Worm (Caenorhabditis elegans) whole organism, L1 larva: Measurements from ENCODE around the gene tkr-3.

ENCODE experiments used
- ces-1 ChIP-seq: fragments of 150-350 bp; optimal IDR thresholded peaks from 2 replicates; lab custom pipeline; 2014; ENCODE audit warnings: missing biosample characterization, missing genetic modification reagents, missing genetic modification characterization
- dpl-1 ChIP-seq, 3 experiments: fragments of 150-350 bp in 2 of 3; sonication (generic microtip) in 1 of 3; optimal IDR thresholded peaks; 2 replicates each; lab custom pipeline; 2014 to 2017; ENCODE audit warnings: missing biosample characterization in 3 of 3, missing genetic modification characterization in 3 of 3, missing genetic modification reagents in 3 of 3
- egl-13 ChIP-seq: sonication (generic microtip); optimal IDR thresholded peaks from 2 replicates; lab custom pipeline; 2016; ENCODE audit warnings: missing genotype, missing genetic modification reagents, missing genetic modification characterization, missing compliant biosample characterization
- fkh-10 ChIP-seq: sonication (generic microtip); optimal IDR thresholded peaks from 2 replicates; lab custom pipeline; 2017; ENCODE audit warnings: missing biosample characterization, missing genetic modification reagents, missing genetic modification characterization
- hlh-4 ChIP-seq: sonication (generic microtip); optimal IDR thresholded peaks from 2 replicates; lab custom pipeline; 2016; ENCODE audit warnings: mild to moderate bottlenecking, missing genetic modification characterization, missing compliant biosample characterization
- hpl-2 ChIP-seq: fragments of 150-350 bp; optimal IDR thresholded peaks from 2 replicates; lab custom pipeline; 2014; ENCODE audit warnings: missing biosample characterization, missing genetic modification reagents, missing genetic modification characterization
- mep-1 ChIP-seq: fragments of 150-350 bp; optimal IDR thresholded peaks from 2 replicates; lab custom pipeline; 2014; ENCODE audit warnings: missing biosample characterization, missing genetic modification characterization
- nhr-11 ChIP-seq: fragments of 150-350 bp; optimal IDR thresholded peaks from 2 replicates; lab custom pipeline; 2014; ENCODE audit warnings: missing biosample characterization, missing genetic modification characterization
- nhr-237 ChIP-seq: fragments of 150-350 bp; optimal IDR thresholded peaks from 2 replicates; lab custom pipeline; 2014; ENCODE audit warnings: missing biosample characterization, missing genetic modification characterization
- nhr-76 ChIP-seq: sonication (generic microtip); optimal IDR thresholded peaks from 2 replicates; lab custom pipeline; 2017; ENCODE audit warnings: missing biosample characterization, missing genetic modification characterization
- unc-130 ChIP-seq: fragments of 150-350 bp; optimal IDR thresholded peaks from 2 replicates; lab custom pipeline; 2017; ENCODE audit warnings: missing biosample characterization, missing genetic modification characterization, inconsistent platforms
- unc-62 ChIP-seq: fragments of 150-350 bp; optimal IDR thresholded peaks from 2 replicates; lab custom pipeline; 2014; ENCODE audit warnings: missing biosample characterization, missing genetic modification reagents, missing genetic modification characterization
- zag-1 ChIP-seq: fragments of 150-350 bp; optimal IDR thresholded peaks from 2 replicates; lab custom pipeline; 2014; ENCODE audit warnings: missing biosample characterization, missing genetic modification characterization

DNA sequence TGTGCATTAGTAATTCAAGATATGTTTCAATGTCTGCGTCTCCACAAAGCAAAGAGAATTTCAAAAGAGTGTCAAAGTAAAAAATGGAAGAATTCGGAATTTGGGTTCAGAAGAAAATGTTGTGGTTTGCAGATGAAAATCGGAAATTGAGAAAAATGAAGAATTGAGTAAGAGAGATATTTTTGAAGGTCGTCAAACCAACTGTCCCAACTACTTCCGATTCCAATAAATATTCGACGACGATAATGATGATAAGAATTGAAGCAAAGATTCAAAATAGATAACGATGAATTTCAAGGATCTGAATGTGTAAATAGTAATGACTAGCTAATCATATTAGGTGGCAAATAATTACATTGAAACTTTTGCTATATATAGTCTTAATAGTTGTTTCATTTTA, 18.1 kb upstream of the tkr-3 start:
- TF ChIP-seq egl-13 (no peak), ces-1 (no peak), unc-130 (tag; lab: Kevin White, UChicago) (no peak), hlh-4 (tag; lab: Kevin White, UChicago) (no peak), dpl-1 (GFP tag; optimal IDR thresholded peaks at IDR 0.05; lab: Kevin White, UChicago) (no peak), nhr-76 (tag; lab: Kevin White, UChicago) (no peak), unc-62 (GFP tag; lab: Kevin White, UChicago) (no peak), mep-1 (tag; lab: Kevin White, UChicago) (no peak), zag-1 (tag; lab: Kevin White, UChicago) (no peak), fkh-10 (no peak), hpl-2 (GFP tag; lab: Kevin White, UChicago) (no peak), nhr-237 (no peak), nhr-11 (tag; lab: Kevin White, UChicago) (no peak)
